Worm (Caenorhabditis elegans): ENCODE data around the gene best-24.

- no peak for TF ChIP-seq zag-1 (tag; optimal IDR thresholded peaks at IDR 0.05)
- no peak for TF ChIP-seq unc-55 (GFP tag; optimal IDR thresholded peaks at IDR 0.05)
- no peak for TF ChIP-seq nhr-12 (tag; optimal IDR thresholded peaks at IDR 0.05)
Observed at ce11 chrIII:7889036-7889435, 11.8 kb upstream of the best-24 start.

All from whole organism, L2 larva.